Fruit fly (Drosophila melanogaster): Measurements from ENCODE around the gene Reps.

Gene Reps

DNA sequence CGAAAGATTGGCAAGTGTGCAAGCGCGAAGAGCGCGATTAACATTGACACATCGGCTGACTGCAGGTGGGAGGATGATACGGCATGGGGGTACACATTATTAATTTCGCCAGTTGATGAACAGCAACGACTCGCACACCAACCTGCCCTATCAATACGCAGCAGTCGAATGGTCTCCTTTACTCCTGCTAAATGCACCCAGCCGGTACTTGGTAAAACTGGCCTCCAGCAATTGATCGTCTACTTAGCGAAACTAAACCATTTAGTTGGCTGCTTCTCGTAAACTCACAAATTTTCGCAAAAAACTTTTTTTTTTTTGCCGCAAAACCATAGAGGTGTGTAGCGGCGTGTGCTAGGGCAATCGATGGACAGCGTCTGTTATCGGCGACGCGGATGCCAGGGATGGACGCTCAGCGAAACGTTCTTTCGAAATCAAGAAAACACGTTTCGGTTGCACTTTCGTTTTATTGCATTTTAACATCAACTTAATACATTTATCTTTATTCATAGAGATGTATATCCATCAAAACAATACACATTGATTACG lies 5.9 kb downstream of the Reps start, which contains the start of gene Ge-1 (continued):
- TF ChIP-seq Dp (GFP tag; optimal IDR thresholded peaks at IDR 0.05) (peak; percentile 60), CG10267 (tag; optimal IDR thresholded peaks at IDR 0.05) (peak; percentile 15), Lim3 (GFP tag; IDR thresholded peaks at IDR 0.05) (no peak), CG2116 (GFP tag; optimal IDR thresholded peaks at IDR 0.05) (peak; percentile 67), vfl (GFP tag; optimal IDR thresholded peaks at IDR 0.05) (no peak), CG6765 (GFP tag; optimal IDR thresholded peaks at IDR 0.05) (no peak), CG17385 (GFP tag; optimal IDR thresholded peaks at IDR 0.05) (no peak), unc-4 (GFP tag; IDR thresholded peaks at IDR 0.05; ENCODE audit: partially characterized antibody) (peak; percentile 49; the same call in 1 of the 2 replicates), Dbx (GFP tag; IDR thresholded peaks at IDR 0.05) (peak; percentile 59; the same call in 1 of the 3 replicates), dimm (GFP tag; IDR thresholded peaks at IDR 0.05) (no peak), CG4424 (GFP tag; optimal IDR thresholded peaks at IDR 0.05) (peak; percentile 19), CG30403 (GFP tag; optimal IDR thresholded peaks at IDR 0.05) (no peak), row (GFP tag; IDR thresholded peaks at IDR 0.05) (peak; percentile 26; the same call in 1 of the 3 replicates), hth (optimal IDR thresholded peaks at IDR 0.05) (no peak), CG13624 (GFP tag; optimal IDR thresholded peaks at IDR 0.05) (peak; percentile 31), Nf-YA (GFP tag; IDR thresholded peaks at IDR 0.05) (no peak), MESR4 (GFP tag; optimal IDR thresholded peaks at IDR 0.05) (peak; percentile 29), eyg (GFP tag; optimal IDR thresholded peaks at IDR 0.05) (no peak), MBD-R2 (GFP tag; IDR thresholded peaks at IDR 0.05) (peak; percentile 82), Dip3 (GFP tag; optimal IDR thresholded peaks at IDR 0.05) (no peak), CG17186 (GFP tag; optimal IDR thresholded peaks at IDR 0.05) (peak; percentile 13), Scr (GFP tag; IDR thresholded peaks at IDR 0.05; ENCODE audit: partially characterized antibody) (peak; percentile 60), Opbp (GFP tag; IDR thresholded peaks at IDR 0.05; ENCODE audit: partially characterized antibody) (peak; percentile 53; the same call in 2 of the 3 replicates), CG10321 (GFP tag; IDR thresholded peaks at IDR 0.05) (no peak), nau (GFP tag; optimal IDR thresholded peaks at IDR 0.05) (no peak), tin (GFP tag; optimal IDR thresholded peaks at IDR 0.05) (no peak), onecut (GFP tag; IDR thresholded peaks at IDR 0.05) (peak; percentile 35; the same call in 1 of the 2 replicates), grau (tag; optimal IDR thresholded peaks at IDR 0.05) (no peak), Jarid2 (GFP tag; optimal IDR thresholded peaks at IDR 0.05) (no peak), CG6272 (GFP tag; IDR thresholded peaks at IDR 0.05) (no peak), CG15269 (tag; optimal IDR thresholded peaks at IDR 0.05) (no peak), Fer3 (tag; optimal IDR thresholded peaks at IDR 0.05) (no peak), CG4617 (GFP tag; optimal IDR thresholded peaks at IDR 0.05; ENCODE audit: borderline replicate concordance) (peak; percentile 30), tgo (GFP tag; IDR thresholded peaks at IDR 0.05) (no peak), prd (optimal IDR thresholded peaks at IDR 0.05) (no peak), prd (GFP tag; IDR thresholded peaks at IDR 0.05) (peak; percentile 24; the same call in 1 of the 3 replicates), Tbp (GFP tag; optimal IDR thresholded peaks at IDR 0.05) (no peak), Dll (GFP tag; IDR thresholded peaks at IDR 0.05; ENCODE audit: partially characterized antibody) (peak; percentile 54; the same call in 2 of the 4 replicates), Stat92E (GFP tag; optimal IDR thresholded peaks at IDR 0.05) (no peak), CG9932 (GFP tag; IDR thresholded peaks at IDR 0.05) (no peak), yki (optimal IDR thresholded peaks at IDR 0.05) (no peak), inv (GFP tag; IDR thresholded peaks at IDR 0.05; ENCODE audit: partially characterized antibody) (0 out of 2 replicates have a peak, but pooled peaks have one; percentile 20), Drgx (GFP tag; IDR thresholded peaks at IDR 0.05) (no peak), Doc3 (GFP tag; IDR thresholded peaks at IDR 0.05; ENCODE audit: partially characterized antibody) (0 out of 3 replicates have a peak, but pooled peaks have one; percentile 27)

All from whole organism, embryonic.